Fruit fly (Drosophila melanogaster): ENCODE results near the gene CG4842.

Gene CG4842

dm6 chr3L:16356171-16356765 lies 11.9 kb upstream of the CG4842 start (continued):
- TF ChIP-seq B-H1 (GFP tag; IDR thresholded peaks at IDR 0.05) (no peak), CG5953 (GFP tag; IDR thresholded peaks at IDR 0.05) (no peak), CG4282 (GFP tag; optimal IDR thresholded peaks at IDR 0.05) (no peak), caup (GFP tag; optimal IDR thresholded peaks at IDR 0.05; ENCODE audit: severe bottlenecking) (no peak), Camta (GFP tag; optimal IDR thresholded peaks at IDR 0.05) (no peak), ac (GFP tag; optimal IDR thresholded peaks at IDR 0.05) (no peak), CG9932 (GFP tag; IDR thresholded peaks at IDR 0.05) (no peak), CG2129 (GFP tag; IDR thresholded peaks at IDR 0.05; ENCODE audit: partially characterized antibody) (no peak), Adf1 (GFP tag; IDR thresholded peaks at IDR 0.05) (no peak), CG11504 (tag; optimal IDR thresholded peaks at IDR 0.05) (no peak), sr (GFP tag; IDR thresholded peaks at IDR 0.05) (no peak), Hr51 (GFP tag; optimal IDR thresholded peaks at IDR 0.05) (no peak), CG17359 (tag; optimal IDR thresholded peaks at IDR 0.05) (no peak), lmd (GFP tag; IDR thresholded peaks at IDR 0.05) (no peak), z (GFP tag; IDR thresholded peaks at IDR 0.05) (0 out of 3 replicates have a peak, but pooled peaks have one; percentile 25), CG16813 (GFP tag; IDR thresholded peaks at IDR 0.05; ENCODE audit: partially characterized antibody) (no peak), NK7.1 (GFP tag; optimal IDR thresholded peaks at IDR 0.05) (no peak), ash1 (GFP tag; optimal IDR thresholded peaks at IDR 0.05) (no peak), CG10274 (GFP tag; optimal IDR thresholded peaks at IDR 0.05) (no peak), scrt (GFP tag; optimal IDR thresholded peaks at IDR 0.05) (peak; percentile 49), H2.0 (GFP tag; IDR thresholded peaks at IDR 0.05) (no peak), mld (GFP tag; IDR thresholded peaks at IDR 0.05; ENCODE audit: partially characterized antibody) (no peak), CHES-1-like (GFP tag; optimal IDR thresholded peaks at IDR 0.05) (no peak), br (optimal IDR thresholded peaks at IDR 0.05) (no peak), CG15601 (tag; optimal IDR thresholded peaks at IDR 0.05) (no peak), CG3726 (GFP tag; IDR thresholded peaks at IDR 0.05) (no peak), Rfx (GFP tag; IDR thresholded peaks at IDR 0.05) (no peak), CG7271 (tag; optimal IDR thresholded peaks at IDR 0.05) (no peak), TFAM (GFP tag; optimal IDR thresholded peaks at IDR 0.05) (no peak), mam (GFP tag; optimal IDR thresholded peaks at IDR 0.05) (no peak), gsb (GFP tag; IDR thresholded peaks at IDR 0.05) (no peak), Awh (GFP tag; IDR thresholded peaks at IDR 0.05) (no peak), chinmo (GFP tag; IDR thresholded peaks at IDR 0.05; ENCODE audit: partially characterized antibody) (peak; percentile 83; the same call in 2 of the 4 replicates), CG10654 (GFP tag; optimal IDR thresholded peaks at IDR 0.05) (no peak), sd (tag; optimal IDR thresholded peaks at IDR 0.05) (no peak), CG4404 (GFP tag; IDR thresholded peaks at IDR 0.05) (no peak), CG13296 (GFP tag; optimal IDR thresholded peaks at IDR 0.05) (peak; percentile 17), gce (GFP tag; IDR thresholded peaks at IDR 0.05) (no peak), Ets97D (GFP tag; optimal IDR thresholded peaks at IDR 0.05) (no peak), Bteb2 (GFP tag; optimal IDR thresholded peaks at IDR 0.05) (no peak), CG4707 (GFP tag; optimal IDR thresholded peaks at IDR 0.05) (no peak), seq (GFP tag; IDR thresholded peaks at IDR 0.05) (no peak), vvl (GFP tag; IDR thresholded peaks at IDR 0.05) (no peak), Atf6 (GFP tag; IDR thresholded peaks at IDR 0.05) (peak; percentile 50; the same call in 1 of the 2 replicates), CG8765 (GFP tag; IDR thresholded peaks at IDR 0.05) (no peak), pzg (GFP tag; optimal IDR thresholded peaks at IDR 0.05) (no peak), hkb (optimal IDR thresholded peaks at IDR 0.05) (no peak), hkb (GFP tag; IDR thresholded peaks at IDR 0.05) (no peak), bigmax (GFP tag; optimal IDR thresholded peaks at IDR 0.05) (no peak), gfzf (GFP tag; optimal IDR thresholded peaks at IDR 0.05) (no peak), Eip74EF (GFP tag; optimal IDR thresholded peaks at IDR 0.05) (no peak)

Measured in whole organism, embryonic.